Fruit fly (Drosophila melanogaster) whole organism, wandering third instar larva: Measurements from ENCODE around the gene CG11403.

ENCODE experiments used
- Hr78 ChIP-seq: fragments of >200 bp; optimal IDR thresholded peaks from 2 replicates; lab custom pipeline; 2017; ENCODE audit warnings: missing biosample characterization, missing genetic modification characterization
- Jra ChIP-seq: sonication (Bioruptor generic); optimal IDR thresholded peaks from 2 replicates; lab custom pipeline; 2016; ENCODE audit warnings: missing biosample characterization, missing genetic modification characterization
- Myc ChIP-seq: fragments of >200 bp; optimal IDR thresholded peaks from 2 replicates; lab custom pipeline; 2017
- br ChIP-seq: fragments of 200-800 bp; sonication (Bioruptor generic); optimal IDR thresholded peaks from 2 replicates; lab custom pipeline; 2016; ENCODE audit warnings: missing biosample characterization, missing genetic modification characterization
- dl ChIP-seq, 2 experiments: fragments of 175-275, 200-275 bp in 1 of 2; fragments of 200-275 bp in 1 of 2; sonication (Bioruptor generic); optimal IDR thresholded peaks; lab custom pipeline; 2018; ENCODE audit warnings: mild to moderate bottlenecking in 2 of 2, missing biosample characterization in 2 of 2, missing genetic modification characterization in 2 of 2, moderate library complexity in 2 of 2; ENCODE audit not compliant: partially characterized antibody in 2 of 2, insufficient read depth in 1 of 2
- foxo ChIP-seq, 2 experiments: fragments of 200-800 bp; sonication (Bioruptor generic); optimal IDR thresholded peaks; 2 replicates in 1 of 2; 3 replicates in 1 of 2; lab custom pipeline; 2016 to 2017; ENCODE audit warnings: missing biosample characterization in 2 of 2, missing genetic modification characterization in 2 of 2
- h ChIP-seq: fragments of 200-800 bp; sonication (Bioruptor generic); optimal IDR thresholded peaks from 3 replicates; lab custom pipeline; 2016; ENCODE audit warnings: missing biosample characterization, mild to moderate bottlenecking, missing genetic modification characterization
- lola ChIP-seq: fragments of >200 bp; optimal IDR thresholded peaks from 2 replicates; lab custom pipeline; 2017; ENCODE audit warnings: missing biosample characterization, missing genetic modification characterization
- pan ChIP-seq: fragments of >200 bp; optimal IDR thresholded peaks from 2 replicates; lab custom pipeline; 2017
- psq ChIP-seq: fragments of 200-800 bp; sonication (Bioruptor generic); optimal IDR thresholded peaks from 3 replicates; lab custom pipeline; 2017; ENCODE audit warnings: missing biosample characterization, mild to moderate bottlenecking, missing genetic modification characterization, moderate library complexity
- sage ChIP-seq: fragments of 200-800 bp; sonication (Bioruptor generic); optimal IDR thresholded peaks from 2 replicates; lab custom pipeline; 2016; ENCODE audit warnings: missing biosample characterization, mild to moderate bottlenecking, missing genetic modification characterization
- sv ChIP-seq: fragments of 200-800 bp; sonication (Bioruptor generic); optimal IDR thresholded peaks from 3 replicates; lab custom pipeline; 2016; ENCODE audit warnings: missing biosample characterization, missing genetic modification characterization
- tai ChIP-seq: sonication (Bioruptor generic); optimal IDR thresholded peaks from 2 replicates; lab custom pipeline; 2016; ENCODE audit warnings: missing biosample characterization, missing genetic modification characterization
- usp ChIP-seq: fragments of >200 bp; optimal IDR thresholded peaks from 2 replicates; lab custom pipeline; 2017; ENCODE audit warnings: missing biosample characterization, missing genetic modification characterization

dm6 chrX:1231707-1232106, 8.0 kb downstream of the CG11403 start:
- TF ChIP-seq h (GFP tag; lab: Kevin White, UChicago) (no peak), lola (no peak), Myc (lab: Kevin White, UChicago) (no peak), Hr78 (GFP tag; lab: Kevin White, UChicago) (no peak), sage (GFP tag; lab: Kevin White, UChicago) (no peak), pan (no peak), br (GFP tag; lab: Kevin White, UChicago) (no peak), Jra (GFP tag; lab: Kevin White, UChicago) (no peak), sv (GFP tag; lab: Kevin White, UChicago) (no peak), tai (GFP tag; lab: Kevin White, UChicago) (no peak), dl (GFP tag; optimal IDR thresholded peaks at IDR 0.05; lab: Kevin White, UChicago; ENCODE audit: insufficient read depth in 1 of 2, partially characterized antibody in 2 of 2) (no peak), usp (GFP tag; lab: Kevin White, UChicago) (no peak), psq (GFP tag; lab: Kevin White, UChicago) (no peak), foxo (GFP tag; optimal IDR thresholded peaks at IDR 0.05; lab: Kevin White, UChicago) (no peak)
